Worm (Caenorhabditis elegans): Measurements from ENCODE around the gene K11D12.12.

ce11 chrV:5038449-5038848 lies 13.6 kb upstream of the K11D12.12 start:
- TF ChIP-seq lin-13 (tag; optimal IDR thresholded peaks at IDR 0.05) (no peak), ceh-83 (GFP tag; optimal IDR thresholded peaks at IDR 0.05) (no peak), pha-4 (tag; optimal IDR thresholded peaks at IDR 0.05) (no peak), elt-3 (tag; optimal IDR thresholded peaks at IDR 0.05) (no peak), elt-1 (tag; optimal IDR thresholded peaks at IDR 0.05; ENCODE audit: borderline replicate concordance, insufficient read depth) (peak; percentile 53), lsy-2 (tag; optimal IDR thresholded peaks at IDR 0.05) (no peak), unc-62 (GFP tag; optimal IDR thresholded peaks at IDR 0.05) (no peak), ceh-39 (tag; optimal IDR thresholded peaks at IDR 0.05) (no peak), zip-8 (tag; optimal IDR thresholded peaks at IDR 0.05) (no peak), ces-1 (GFP tag; optimal IDR thresholded peaks at IDR 0.05) (no peak), cnd-1 (tag; optimal IDR thresholded peaks at IDR 0.05) (no peak), nhr-237 (tag; optimal IDR thresholded peaks at IDR 0.05) (no peak)

Measured in whole organism, mixed stage, embryonic.